Fruit fly (Drosophila melanogaster) whole organism: Measurements from ENCODE around the gene MBD-like.

ENCODE experiments used
- CG8478 ChIP-seq: fragments of >200 bp; optimal IDR thresholded peaks from 2 replicates; lab custom pipeline; 2018; ENCODE audit warnings: inconsistent platforms
- Dll ChIP-seq: fragments of >200 bp; optimal IDR thresholded peaks from 2 replicates; lab custom pipeline; 2017
- EcR ChIP-seq, 2 experiments: fragments of >200 bp; optimal IDR thresholded peaks; 2 replicates each; lab custom pipeline; 2017; ENCODE audit warnings: missing biosample characterization in 2 of 2, missing genetic modification characterization in 2 of 2, missing genetic modification reagents in 2 of 2
- pan ChIP-seq: fragments of >200 bp; optimal IDR thresholded peaks from 2 replicates; lab custom pipeline; 2017
- psq ChIP-seq: fragments of >200 bp; optimal IDR thresholded peaks from 2 replicates; lab custom pipeline; 2017
- usp ChIP-seq: fragments of >200 bp; optimal IDR thresholded peaks from 2 replicates; lab custom pipeline; 2017; ENCODE audit warnings: missing biosample characterization, missing genetic modification characterization, mixed read lengths

MBD-like gene

dm6 chr3R:9555334-9555974 lies 4.1 kb upstream of the MBD-like start, which contains the start of the genes CG9386 and BckdhA:
CG9386 (minus strand) TSS chr3R:9555408.
BckdhA (plus strand) TSS chr3R:9555785.
- TF ChIP-seq usp (GFP tag; lab: Kevin White, UChicago) (no peak), CG8478 (no peak), psq (no peak), EcR (GFP tag; optimal IDR thresholded peaks at IDR 0.05; lab: Kevin White, UChicago) (no peak), pan (lab: Kevin White, UChicago) (no peak), Dll (lab: Kevin White, UChicago) (no peak)

- no peak for TF ChIP-seq pan (lab: Kevin White, UChicago)
- TF ChIP-seq CG8478: no peak
- no peak for TF ChIP-seq usp (GFP tag; lab: Kevin White, UChicago)
- no peak for TF ChIP-seq Dll (lab: Kevin White, UChicago)
- TF ChIP-seq EcR (GFP tag; optimal IDR thresholded peaks at IDR 0.05; lab: Kevin White, UChicago): no peak
- TF ChIP-seq psq: no peak
These were observed 1.6 kb downstream of the MBD-like start for dm6 chr3R:9561121-9561520.

- no peak for TF ChIP-seq Dll (lab: Kevin White, UChicago)
- TF ChIP-seq psq: no peak
- no peak for TF ChIP-seq CG8478
- TF ChIP-seq pan (lab: Kevin White, UChicago): no peak
- no peak for TF ChIP-seq EcR (GFP tag; optimal IDR thresholded peaks at IDR 0.05; lab: Kevin White, UChicago)
- no peak for TF ChIP-seq usp (GFP tag; lab: Kevin White, UChicago)
These were observed 3.9 kb downstream of the MBD-like start, which contains the start of the genes CG9393 and Vps45 for dm6 chr3R:9563240-9563992. CG9393 (minus strand) TSS chr3R:9563673. Vps45 (plus strand) TSS chr3R:9563924.

dm6 chr3R:9565895-9566294 lies 6.3 kb downstream of the MBD-like start, which contains the start of gene CG16789:
CG16789 (plus strand) TSS chr3R:9566195.
- TF ChIP-seq pan (lab: Kevin White, UChicago) (no peak), EcR (GFP tag; optimal IDR thresholded peaks at IDR 0.05; lab: Kevin White, UChicago) (no peak), CG8478 (no peak), Dll (lab: Kevin White, UChicago) (no peak), psq (no peak), usp (GFP tag; lab: Kevin White, UChicago) (no peak)

- TF ChIP-seq Dll (lab: Kevin White, UChicago): no peak
- no peak for TF ChIP-seq EcR (GFP tag; optimal IDR thresholded peaks at IDR 0.05; lab: Kevin White, UChicago)
- no peak for TF ChIP-seq pan (lab: Kevin White, UChicago)
- TF ChIP-seq usp (GFP tag; lab: Kevin White, UChicago): no peak
These were observed 10.6 kb downstream of the MBD-like start, which contains the start of gene CG16790 for dm6 chr3R:9570114-9570513. CG16790 (minus strand) TSS chr3R:9570214.

dm6 chr3R:9570657-9571056 lies 11.1 kb downstream of the MBD-like start:
- no peak for TF ChIP-seq psq
- no peak for TF ChIP-seq EcR (GFP tag; optimal IDR thresholded peaks at IDR 0.05; lab: Kevin White, UChicago)
- no peak for TF ChIP-seq pan (lab: Kevin White, UChicago)
- TF ChIP-seq usp (GFP tag; lab: Kevin White, UChicago): no peak
- no peak for TF ChIP-seq Dll (lab: Kevin White, UChicago)
- no peak for TF ChIP-seq CG8478

- TF ChIP-seq usp (GFP tag; lab: Kevin White, UChicago): no peak
- TF ChIP-seq CG8478: no peak
These were observed 12.0 kb downstream of the MBD-like start, which contains the start of gene CG9396 for dm6 chr3R:9571523-9571922. CG9396 (minus strand) TSS chr3R:9571623.

dm6 chr3R:9572929-9573811 lies 13.6 kb downstream of the MBD-like start:
- TF ChIP-seq pan (lab: Kevin White, UChicago) (no peak), CG8478 (no peak), Dll (lab: Kevin White, UChicago) (no peak), EcR (GFP tag; optimal IDR thresholded peaks at IDR 0.05; lab: Kevin White, UChicago) (no peak), psq (no peak), usp (GFP tag; lab: Kevin White, UChicago) (no peak)

- no peak for TF ChIP-seq usp (GFP tag; lab: Kevin White, UChicago)
- no peak for TF ChIP-seq psq
- TF ChIP-seq pan (lab: Kevin White, UChicago): no peak
- TF ChIP-seq CG8478: no peak
- TF ChIP-seq EcR (GFP tag; optimal IDR thresholded peaks at IDR 0.05; lab: Kevin White, UChicago): no peak
- TF ChIP-seq Dll (lab: Kevin White, UChicago): no peak
These were observed 14.4 kb downstream of the MBD-like start, which contains the start of gene CG9399 for dm6 chr3R:9573812-9574587. CG9399 (minus strand) TSS chr3R:9574211.

dm6 chr3R:9577382-9578137 lies 18.0 kb downstream of the MBD-like start, which contains the start of the genes Kap-alpha3 and Son:
Kap-alpha3 (minus strand) TSS chr3R:9577733.
Son (plus strand) TSS chr3R:9578042.
- TF ChIP-seq Dll (lab: Kevin White, UChicago): no peak
- TF ChIP-seq pan (lab: Kevin White, UChicago): no peak
- no peak for TF ChIP-seq CG8478
- no peak for TF ChIP-seq EcR (GFP tag; optimal IDR thresholded peaks at IDR 0.05; lab: Kevin White, UChicago)
- TF ChIP-seq usp (GFP tag; lab: Kevin White, UChicago): no peak
- TF ChIP-seq psq: no peak
